Fruit fly (Drosophila melanogaster): ENCODE measurements around the gene da.

- TF ChIP-seq CG15710 (tag; optimal IDR thresholded peaks at IDR 0.05) (no peak), CG12605 (GFP tag; IDR thresholded peaks at IDR 0.05) (no peak), EcR (GFP tag; optimal IDR thresholded peaks at IDR 0.05) (no peak), CG9948 (tag; optimal IDR thresholded peaks at IDR 0.05) (no peak), CG10348 (GFP tag; IDR thresholded peaks at IDR 0.05) (no peak), CG4496 (GFP tag; IDR thresholded peaks at IDR 0.05) (no peak), rn (GFP tag; IDR thresholded peaks at IDR 0.05) (no peak), CG32121 (GFP tag; IDR thresholded peaks at IDR 0.05) (no peak), fd96Ca (GFP tag; IDR thresholded peaks at IDR 0.05) (no peak)
These were observed 8.0 kb upstream of the da start, which contains the start of gene gny for dm6 chr2L:10379865-10380264.
